Worm (Caenorhabditis elegans) whole organism, late embryonic: ENCODE data around the gene F56A8.4.

Experiments used
- C08G9.2 ChIP-seq: sonication (generic microtip); optimal IDR thresholded peaks from 2 replicates; lab custom pipeline; 2016; ENCODE audit warnings: mild to moderate bottlenecking, missing genetic modification characterization, moderate library complexity, missing compliant biosample characterization
- C38D4.7 ChIP-seq: fragments of 200-800 bp; sonication (Bioruptor generic); optimal IDR thresholded peaks from 2 replicates; lab custom pipeline; 2018; ENCODE audit warnings: mild to moderate bottlenecking, missing genetic modification characterization, moderate library complexity, missing compliant biosample characterization
- K02D7.2 ChIP-seq: sonication (generic microtip); optimal IDR thresholded peaks from 2 replicates; lab custom pipeline; 2017; ENCODE audit warnings: mild to moderate bottlenecking, missing genetic modification characterization, missing compliant biosample characterization
- K09A11.1 ChIP-seq: sonication (generic microtip); optimal IDR thresholded peaks from 2 replicates; lab custom pipeline; 2017; ENCODE audit warnings: antibody characterized with exemption, mild to moderate bottlenecking, missing genetic modification characterization, missing compliant biosample characterization; ENCODE audit not compliant: insufficient read depth
- ahr-1 ChIP-seq: sonication (generic microtip); optimal IDR thresholded peaks from 2 replicates; lab custom pipeline; 2016; ENCODE audit warnings: missing genetic modification characterization, missing compliant biosample characterization
- ceh-14 ChIP-seq: sonication (generic microtip); optimal IDR thresholded peaks from 2 replicates; lab custom pipeline; 2016; ENCODE audit warnings: missing genotype, missing genetic modification characterization, missing compliant biosample characterization
- ceh-2 ChIP-seq: sonication (generic microtip); optimal IDR thresholded peaks from 2 replicates; lab custom pipeline; 2016; ENCODE audit warnings: missing genotype, missing genetic modification characterization, missing compliant biosample characterization
- ceh-30 ChIP-seq: fragments of 150-350 bp; optimal IDR thresholded peaks from 2 replicates; lab custom pipeline; 2014; ENCODE audit warnings: missing biosample characterization, missing genetic modification characterization
- ceh-31 ChIP-seq: sonication (generic microtip); optimal IDR thresholded peaks from 2 replicates; lab custom pipeline; 2016; ENCODE audit warnings: missing genetic modification characterization, missing compliant biosample characterization
- ceh-34 ChIP-seq: sonication (generic microtip); optimal IDR thresholded peaks from 2 replicates; lab custom pipeline; 2016; ENCODE audit warnings: mild to moderate bottlenecking, missing genetic modification characterization, missing compliant biosample characterization
- ceh-45 ChIP-seq: fragments of 200-800 bp; sonication (Bioruptor generic); IDR thresholded peaks from 2 replicates; pipeline ENCODE4 v1.3.6; 2022; ENCODE audit warnings: missing genetic modification reagents, missing genetic modification characterization, missing compliant biosample characterization
- dmd-4 ChIP-seq: sonication (generic microtip); optimal IDR thresholded peaks from 2 replicates; lab custom pipeline; 2016; ENCODE audit warnings: borderline replicate concordance, missing genetic modification characterization, missing compliant biosample characterization
- elt-2 ChIP-seq: sonication (generic microtip); optimal IDR thresholded peaks from 2 replicates; lab custom pipeline; 2016; ENCODE audit warnings: missing genetic modification reagents, missing genetic modification characterization, missing compliant biosample characterization
- fax-1 ChIP-seq: sonication (generic microtip); optimal IDR thresholded peaks from 2 replicates; lab custom pipeline; 2016; ENCODE audit warnings: missing genotype, missing genetic modification characterization, missing compliant biosample characterization
- fkh-10 ChIP-seq: fragments of 150-350 bp; optimal IDR thresholded peaks from 2 replicates; lab custom pipeline; 2014; ENCODE audit warnings: missing biosample characterization, missing genetic modification reagents, missing genetic modification characterization
- fkh-6 ChIP-seq: sonication (generic microtip); optimal IDR thresholded peaks from 2 replicates; lab custom pipeline; 2016; ENCODE audit warnings: missing genetic modification characterization, missing compliant biosample characterization
- gmeb-2 ChIP-seq: sonication (generic microtip); optimal IDR thresholded peaks from 2 replicates; lab custom pipeline; 2016; ENCODE audit warnings: missing genetic modification characterization, inconsistent platforms, missing compliant biosample characterization
- hlh-13 ChIP-seq: fragments of 200-800 bp; sonication (Bioruptor generic); optimal IDR thresholded peaks from 2 replicates; lab custom pipeline; 2018; ENCODE audit warnings: mild to moderate bottlenecking, missing genetic modification characterization, missing compliant biosample characterization
- hlh-15 ChIP-seq: sonication (generic microtip); optimal IDR thresholded peaks from 2 replicates; lab custom pipeline; 2016; ENCODE audit warnings: missing genetic modification characterization, missing compliant biosample characterization
- hlh-30 ChIP-seq: sonication (generic microtip); optimal IDR thresholded peaks from 2 replicates; lab custom pipeline; 2017; ENCODE audit warnings: antibody characterized with exemption, missing genetic modification characterization, missing compliant biosample characterization; ENCODE audit not compliant: insufficient read depth
- hlh-8 ChIP-seq: sonication (generic microtip); optimal IDR thresholded peaks from 2 replicates; lab custom pipeline; 2016; ENCODE audit warnings: missing genotype, missing genetic modification characterization, missing compliant biosample characterization
- lim-6 ChIP-seq: sonication (generic microtip); optimal IDR thresholded peaks from 2 replicates; lab custom pipeline; 2016; ENCODE audit warnings: missing genetic modification characterization, missing compliant biosample characterization
- madf-2 ChIP-seq: sonication (generic microtip); optimal IDR thresholded peaks from 2 replicates; lab custom pipeline; 2017; ENCODE audit warnings: missing genetic modification characterization, missing compliant biosample characterization
- mec-3 ChIP-seq: sonication (generic microtip); optimal IDR thresholded peaks from 2 replicates; lab custom pipeline; 2016; ENCODE audit warnings: borderline replicate concordance, missing genetic modification characterization, missing compliant biosample characterization
- nfya-1 ChIP-seq: sonication (generic microtip); optimal IDR thresholded peaks from 2 replicates; lab custom pipeline; 2017; ENCODE audit warnings: missing genetic modification characterization, mild to moderate bottlenecking, missing compliant biosample characterization, antibody characterized with exemption, moderate library complexity
- nhr-11 ChIP-seq: fragments of 150-350 bp; optimal IDR thresholded peaks from 2 replicates; lab custom pipeline; 2014; ENCODE audit warnings: missing biosample characterization, missing genetic modification characterization
- pag-3 ChIP-seq: sonication (generic microtip); optimal IDR thresholded peaks from 2 replicates; lab custom pipeline; 2016; ENCODE audit warnings: missing compliant biosample characterization, missing genetic modification characterization, borderline replicate concordance
- pat-9 ChIP-seq: fragments of 200-800 bp; sonication (Bioruptor generic); optimal IDR thresholded peaks from 2 replicates; lab custom pipeline; 2018; ENCODE audit warnings: mild to moderate bottlenecking, missing genetic modification characterization, moderate library complexity, missing compliant biosample characterization
- pax-1 ChIP-seq: fragments of 150-350 bp; optimal IDR thresholded peaks from 2 replicates; lab custom pipeline; 2014; ENCODE audit warnings: missing biosample characterization, missing genetic modification characterization
- pha-2 ChIP-seq: sonication (generic microtip); optimal IDR thresholded peaks from 2 replicates; lab custom pipeline; 2017; ENCODE audit warnings: mild to moderate bottlenecking, missing genetic modification characterization, missing compliant biosample characterization
- pha-4 ChIP-seq: fragments of 150-350 bp; optimal IDR thresholded peaks from 2 replicates; lab custom pipeline; 2018; ENCODE audit warnings: missing biosample characterization, missing genetic modification reagents, missing genetic modification characterization
- pros-1 ChIP-seq: fragments of 150-350 bp; optimal IDR thresholded peaks from 2 replicates; lab custom pipeline; 2014; ENCODE audit warnings: missing biosample characterization, missing genetic modification reagents, missing genetic modification characterization
- ref-2 ChIP-seq: sonication (generic microtip); optimal IDR thresholded peaks from 2 replicates; lab custom pipeline; 2016; ENCODE audit warnings: missing genetic modification characterization, missing compliant biosample characterization
- rnt-1 ChIP-seq: sonication (generic microtip); optimal IDR thresholded peaks from 2 replicates; lab custom pipeline; 2016; ENCODE audit warnings: missing genetic modification characterization, missing compliant biosample characterization
- sox-2 ChIP-seq: fragments of 200-800 bp; sonication (Bioruptor generic); IDR thresholded peaks from 2 replicates; pipeline ENCODE4 v1.3.6; 2022; ENCODE audit warnings: missing genetic modification reagents, missing genetic modification characterization, missing compliant biosample characterization
- sox-4 ChIP-seq: sonication (generic microtip); optimal IDR thresholded peaks from 2 replicates; lab custom pipeline; 2017; ENCODE audit warnings: mild to moderate bottlenecking, missing genetic modification characterization, inconsistent platforms, missing compliant biosample characterization
- syd-9 ChIP-seq: sonication (generic microtip); optimal IDR thresholded peaks from 2 replicates; lab custom pipeline; 2016; ENCODE audit warnings: mild to moderate bottlenecking, missing genetic modification characterization, moderate library complexity, missing compliant biosample characterization
- tbx-2 ChIP-seq: sonication (generic microtip); optimal IDR thresholded peaks from 2 replicates; lab custom pipeline; 2016; ENCODE audit warnings: missing genetic modification characterization, missing compliant biosample characterization
- tbx-7 ChIP-seq: sonication (generic microtip); optimal IDR thresholded peaks from 2 replicates; lab custom pipeline; 2016; ENCODE audit warnings: missing genotype, missing genetic modification characterization, missing compliant biosample characterization
- ttx-3 ChIP-seq: sonication (generic microtip); optimal IDR thresholded peaks from 2 replicates; lab custom pipeline; 2016; ENCODE audit warnings: missing genetic modification reagents, missing genetic modification characterization, missing compliant biosample characterization
- unc-3 ChIP-seq, 2 experiments: fragments of 200-800 bp in 1 of 2; sonication (Bioruptor generic) in 1 of 2; sonication (generic microtip) in 1 of 2; conservative IDR thresholded peaks in 1 of 2; optimal IDR thresholded peaks in 1 of 2; 2 replicates each; pipeline versions ENCODE4 v1.3.6 to Lab custom; 2016 to 2022; ENCODE audit warnings: missing compliant biosample characterization in 2 of 2, missing genetic modification characterization in 2 of 2, missing genetic modification reagents in 1 of 2
- unc-55 ChIP-seq: sonication (generic microtip); optimal IDR thresholded peaks from 2 replicates; lab custom pipeline; 2017; ENCODE audit warnings: missing biosample characterization, missing genetic modification reagents, missing genetic modification characterization
- unc-86 ChIP-seq: sonication (generic microtip); optimal IDR thresholded peaks from 2 replicates; lab custom pipeline; 2016; ENCODE audit warnings: missing genetic modification characterization, missing compliant biosample characterization
- ztf-16 ChIP-seq: sonication (generic microtip); optimal IDR thresholded peaks from 2 replicates; lab custom pipeline; 2017; ENCODE audit warnings: missing genetic modification characterization, missing compliant biosample characterization

Gene F56A8.4

DNA sequence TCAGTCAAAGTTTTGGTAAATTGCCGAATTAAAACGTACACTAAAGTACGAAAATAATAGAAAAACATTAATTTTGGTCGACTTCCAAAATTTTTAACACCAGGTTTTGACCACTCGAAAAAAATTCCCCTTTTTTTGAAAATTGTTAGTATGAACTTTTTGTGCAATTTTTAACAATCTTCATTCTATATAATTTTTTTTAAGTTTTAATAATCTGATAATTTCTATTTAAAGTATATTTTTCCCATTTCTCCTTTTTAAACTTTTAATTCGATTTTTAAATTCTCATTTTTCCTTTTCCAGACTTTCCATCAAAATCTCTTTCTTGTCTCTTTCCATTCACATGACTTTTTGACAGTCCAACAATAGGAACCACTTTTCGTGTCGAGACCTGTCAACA, 13.9 kb downstream of the F56A8.4 start, which contains the start of gene unc-64:
unc-64 (plus strand) TSS at position 301 of the 400 bp plus-strand sequence.
- TF ChIP-seq dmd-4 (tag; lab: Kevin White, UChicago) (no peak), gmeb-2 (no peak), unc-55 (GFP tag; lab: Kevin White, UChicago) (no peak)

DNA sequence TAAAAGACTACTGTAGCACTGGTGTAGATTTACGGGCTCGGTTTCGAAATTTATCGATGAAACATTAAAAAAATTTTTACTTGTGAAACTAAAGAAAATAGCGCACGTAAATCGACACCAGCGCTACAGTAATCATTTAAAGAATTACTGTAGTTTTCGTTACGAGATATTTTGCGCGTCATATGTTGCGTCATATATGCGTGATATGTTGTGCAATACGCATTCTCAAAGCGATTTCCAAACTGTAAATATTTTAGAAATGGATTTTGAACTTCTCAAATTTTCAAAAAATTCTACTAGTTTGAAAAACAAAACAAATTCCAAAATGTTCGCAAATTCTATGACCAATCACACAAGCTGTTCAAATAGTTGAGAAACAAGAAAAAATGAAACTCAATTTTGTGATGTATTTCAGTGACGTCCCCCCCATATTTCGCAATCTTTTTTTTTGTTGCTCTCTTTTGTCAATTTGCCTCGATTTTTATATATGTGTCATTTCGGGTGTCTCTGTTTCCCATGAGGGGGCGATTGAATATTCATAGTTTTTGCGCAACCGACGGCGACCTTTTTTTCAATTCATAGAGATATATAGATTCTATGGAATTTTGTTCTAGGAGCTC, 14.9 kb downstream of the F56A8.4 start:
- no peak for TF ChIP-seq hlh-30 (tag; lab: Kevin White, UChicago)
- no peak for TF ChIP-seq pat-9 (tag; lab: Kevin White, UChicago)
- TF ChIP-seq mec-3 = no peak
- no peak for TF ChIP-seq pax-1 (tag; lab: Kevin White, UChicago)
- TF ChIP-seq elt-2 (tag; lab: Kevin White, UChicago) = no peak
- TF ChIP-seq rnt-1 = no peak
- TF ChIP-seq ahr-1 = no peak
- no peak for TF ChIP-seq C08G9.2 (tag; lab: Kevin White, UChicago)
- TF ChIP-seq pros-1 (tag; lab: Kevin White, UChicago) = no peak
- no peak for TF ChIP-seq ceh-31 (tag; lab: Kevin White, UChicago)
- TF ChIP-seq hlh-15 (tag; lab: Kevin White, UChicago) = no peak
- TF ChIP-seq lim-6 = no peak
- TF ChIP-seq syd-9 = no peak
- TF ChIP-seq unc-86 (tag; lab: Kevin White, UChicago) = no peak
- TF ChIP-seq madf-2 (tag; lab: Kevin White, UChicago) = no peak
- TF ChIP-seq pag-3 (tag; lab: Kevin White, UChicago) = no peak
- no peak for TF ChIP-seq ceh-30 (tag; lab: Kevin White, UChicago)
- TF ChIP-seq ceh-45 (GFP tag; lab: Robert Waterston, UW) = no peak
- no peak for TF ChIP-seq ztf-16 (tag; lab: Kevin White, UChicago)
- TF ChIP-seq K09A11.1 (tag; lab: Kevin White, UChicago) = no peak

DNA sequence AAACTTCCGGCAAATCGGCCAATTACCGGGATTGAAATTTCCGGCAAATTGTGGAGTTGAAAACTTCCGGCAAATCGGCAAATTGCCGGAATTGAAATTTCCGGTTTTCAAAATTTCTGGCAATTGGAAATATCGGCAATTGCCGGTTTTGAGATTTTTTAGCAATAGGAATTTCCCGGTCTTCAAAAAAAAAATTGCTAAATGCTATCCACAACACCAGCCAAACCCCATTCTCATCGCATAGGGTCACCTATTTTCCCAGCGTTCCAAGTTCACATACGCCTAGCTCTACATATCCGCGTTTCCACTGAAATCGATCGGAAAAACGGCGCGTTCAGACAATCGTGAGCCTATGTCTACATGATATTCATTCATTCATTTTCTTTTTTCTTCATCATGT, 22.3 kb downstream of the F56A8.4 start, which contains the start of gene F56A8.8:
F56A8.8 (plus strand) TSS at position 301 of the 400 bp plus-strand sequence.
- TF ChIP-seq ceh-2 (no peak), ceh-14 (tag; lab: Kevin White, UChicago) (no peak), gmeb-2 (no peak), tbx-7 (tag; lab: Kevin White, UChicago) (no peak), fkh-10 (GFP tag; lab: Kevin White, UChicago) (no peak), K09A11.1 (tag; lab: Kevin White, UChicago) (no peak), sox-2 (no peak), hlh-30 (tag; lab: Kevin White, UChicago) (no peak), pha-4 (no peak), C08G9.2 (tag; lab: Kevin White, UChicago) (no peak), fkh-6 (tag; lab: Kevin White, UChicago) (no peak), nfya-1 (tag; lab: Kevin White, UChicago) (no peak), unc-86 (tag; lab: Kevin White, UChicago) (no peak), ref-2 (tag; lab: Kevin White, UChicago) (no peak), nhr-11 (tag; lab: Kevin White, UChicago) (no peak), hlh-8 (no peak), hlh-13 (GFP tag; lab: Kevin White, UChicago) (no peak)
- TF ChIP-seq, all 69 proteins: peak for 0

DNA sequence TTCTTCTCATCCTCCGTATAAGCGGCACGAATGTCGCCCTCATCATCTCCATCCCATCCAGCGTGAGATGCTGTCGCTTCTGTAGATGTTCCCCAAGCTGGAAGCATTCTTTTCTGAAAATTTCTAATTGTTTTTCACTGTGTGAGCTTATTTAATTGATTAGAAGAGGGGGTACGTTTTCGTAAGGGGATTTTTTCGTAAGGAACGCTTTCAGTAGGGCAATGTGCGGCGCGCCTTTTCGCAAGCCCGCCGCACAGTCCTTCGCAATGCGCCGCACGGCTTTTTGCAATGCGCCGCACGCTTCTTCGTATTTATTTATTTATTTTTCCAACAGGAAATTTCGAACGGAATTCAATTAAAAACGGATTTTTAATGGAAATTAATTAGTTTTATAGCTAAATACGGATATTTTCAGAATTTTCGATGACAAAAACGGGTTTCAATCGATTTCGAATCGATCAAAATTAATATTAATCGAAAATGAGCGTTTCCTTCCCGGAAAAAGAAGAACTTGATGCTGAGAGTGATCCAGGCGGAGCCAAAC, 30.0 kb downstream of the F56A8.4 start, which contains the start of gene set-25:
set-25 (minus strand) TSS at position 120 of the 544 bp plus-strand sequence.
- peak; percentile 45 for TF ChIP-seq K09A11.1 (tag; lab: Kevin White, UChicago)
- TF ChIP-seq C38D4.7 (GFP tag; lab: Kevin White, UChicago) = peak; percentile 22
- TF ChIP-seq ceh-14 (tag; lab: Kevin White, UChicago) = peak; percentile 48
- peak; percentile 34 for TF ChIP-seq pat-9 (tag; lab: Kevin White, UChicago)
- peak; percentile 48 for TF ChIP-seq tbx-2 (tag; lab: Kevin White, UChicago)
- peak; percentile 22 for TF ChIP-seq dmd-4 (tag; lab: Kevin White, UChicago)
- TF ChIP-seq ceh-2 = peak; percentile 59
- peak; percentile 27 for TF ChIP-seq fax-1 (tag; lab: Kevin White, UChicago)
- peak; percentile 33; the same call in 1 of the 2 replicates for TF ChIP-seq unc-3 (GFP tag; conservative IDR thresholded peaks at IDR 0.05; lab: Robert Waterston, UW)
- peak; percentile 8 for TF ChIP-seq unc-3 (tag; optimal IDR thresholded peaks at IDR 0.05; lab: Kevin White, UChicago)
- peak; percentile 30 for TF ChIP-seq ceh-34 (tag; lab: Kevin White, UChicago)
- peak; percentile 8 for TF ChIP-seq ztf-16 (tag; lab: Kevin White, UChicago)
- TF ChIP-seq unc-86 (tag; lab: Kevin White, UChicago) = peak; percentile 50
- peak; percentile 19 for TF ChIP-seq sox-4
- TF ChIP-seq pha-2 = peak; percentile 12
- peak; percentile 52 for TF ChIP-seq ttx-3
- peak; percentile 71 for TF ChIP-seq K02D7.2
- TF ChIP-seq ceh-45 (GFP tag; lab: Robert Waterston, UW) = peak; percentile 48; the same call in 1 of the 2 replicates
